Fruit fly (Drosophila melanogaster): ENCODE measurements around the gene nsl1.
A peak's percentile ranks its signal among the peaks of the same experiment; 100 is the strongest.

nsl1 gene

DNA sequence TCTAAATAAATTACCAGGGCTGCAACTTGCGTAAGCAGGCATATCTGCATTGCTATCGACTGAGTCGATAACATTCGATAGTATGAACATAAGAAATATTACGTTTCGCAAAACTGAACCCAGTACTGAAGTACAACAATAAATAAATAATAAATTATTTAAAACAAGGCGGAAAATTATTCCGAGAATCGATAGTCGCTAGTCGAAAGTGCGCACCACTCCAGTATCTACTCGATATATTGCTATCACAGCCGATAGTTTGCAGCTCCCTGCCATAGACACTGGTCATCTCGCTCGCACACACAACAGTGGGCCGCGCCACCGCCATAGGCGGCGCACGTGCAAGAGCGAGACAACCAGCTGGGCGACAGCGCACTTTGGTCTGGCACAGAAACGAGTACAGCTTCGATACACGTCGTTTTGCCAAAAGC lies at the start of gene nsl1 (continued):
- TF ChIP-seq CG12744 (GFP tag; optimal IDR thresholded peaks at IDR 0.05): no peak
- TF ChIP-seq CG7556 (GFP tag; optimal IDR thresholded peaks at IDR 0.05): no peak
- no peak for TF ChIP-seq Atf-2 (GFP tag; optimal IDR thresholded peaks at IDR 0.05)
- peak; percentile 41; the same call in 1 of the 2 replicates for TF ChIP-seq CG32772 (GFP tag; IDR thresholded peaks at IDR 0.05)
- TF ChIP-seq CG12659 (GFP tag; optimal IDR thresholded peaks at IDR 0.05): peak; percentile 87
- TF ChIP-seq row (GFP tag; IDR thresholded peaks at IDR 0.05): peak; percentile 71
- TF ChIP-seq emc (GFP tag; optimal IDR thresholded peaks at IDR 0.05): no peak
- TF ChIP-seq CG9727 (GFP tag; optimal IDR thresholded peaks at IDR 0.05): peak; percentile 59
- TF ChIP-seq ro (GFP tag; IDR thresholded peaks at IDR 0.05): no peak
- TF ChIP-seq Med (GFP tag): peak; percentile 90
- TF ChIP-seq maf-S (GFP tag; optimal IDR thresholded peaks at IDR 0.05): no peak
- TF ChIP-seq chn (GFP tag; optimal IDR thresholded peaks at IDR 0.05): peak; percentile 77
- TF ChIP-seq pum (GFP tag; optimal IDR thresholded peaks at IDR 0.05): no peak
- no peak for TF ChIP-seq sr (GFP tag; IDR thresholded peaks at IDR 0.05)
- TF ChIP-seq CG18262 (tag; optimal IDR thresholded peaks at IDR 0.05): peak; percentile 37
- peak; percentile 23 for TF ChIP-seq CG18764 (GFP tag; optimal IDR thresholded peaks at IDR 0.05)
- TF ChIP-seq eyg (GFP tag; optimal IDR thresholded peaks at IDR 0.05): no peak
- TF ChIP-seq Dip2 (GFP tag; IDR thresholded peaks at IDR 0.05): no peak
- TF ChIP-seq nom (GFP tag; optimal IDR thresholded peaks at IDR 0.05): peak; percentile 88
- TF ChIP-seq lola (GFP tag; optimal IDR thresholded peaks at IDR 0.05): peak in 1 of 3 experiments; percentile 25
- TF ChIP-seq CG7271 (tag; optimal IDR thresholded peaks at IDR 0.05): peak; percentile 8
- peak; percentile 98 for TF ChIP-seq CG17186 (GFP tag; optimal IDR thresholded peaks at IDR 0.05)
- no peak for TF ChIP-seq exex (tag; optimal IDR thresholded peaks at IDR 0.05)
- peak; percentile 61 for TF ChIP-seq sug (tag; optimal IDR thresholded peaks at IDR 0.05)
- TF ChIP-seq CG15514 (GFP tag; optimal IDR thresholded peaks at IDR 0.05): peak; percentile 71
- no peak for TF ChIP-seq psq (GFP tag; optimal IDR thresholded peaks at IDR 0.05)
- TF ChIP-seq CG17829 (tag; optimal IDR thresholded peaks at IDR 0.05): peak; percentile 76
- TF ChIP-seq ac (GFP tag; optimal IDR thresholded peaks at IDR 0.05): no peak
- peak; percentile 69; the same call in 1 of the 2 replicates for TF ChIP-seq vvl (GFP tag; IDR thresholded peaks at IDR 0.05)
- TF ChIP-seq CG2712 (tag; optimal IDR thresholded peaks at IDR 0.05): peak; percentile 74
- TF ChIP-seq D19B (GFP tag; optimal IDR thresholded peaks at IDR 0.05): no peak
- TF ChIP-seq CG18599 (GFP tag; optimal IDR thresholded peaks at IDR 0.05): no peak
- no peak for TF ChIP-seq TFAM (GFP tag; optimal IDR thresholded peaks at IDR 0.05)
- peak; percentile 97 for TF ChIP-seq amos (GFP tag; IDR thresholded peaks at IDR 0.05; ENCODE audit: partially characterized antibody)
- no peak for TF ChIP-seq CG31224 (GFP tag; IDR thresholded peaks at IDR 0.05)
- no peak for TF ChIP-seq usp (GFP tag; optimal IDR thresholded peaks at IDR 0.05)
- peak; percentile 28 for TF ChIP-seq nerfin-1 (tag; optimal IDR thresholded peaks at IDR 0.05)
- peak; percentile 12 for TF ChIP-seq Fer2 (tag; optimal IDR thresholded peaks at IDR 0.05)
- no peak for TF ChIP-seq dmrt99B (tag; optimal IDR thresholded peaks at IDR 0.05)
- TF ChIP-seq al (GFP tag; IDR thresholded peaks at IDR 0.05): 0 out of 2 replicates have a peak, but pooled peaks have one; percentile 29
- no peak for TF ChIP-seq CG4854 (GFP tag; optimal IDR thresholded peaks at IDR 0.05)
- TF ChIP-seq lbe (GFP tag; optimal IDR thresholded peaks at IDR 0.05): peak; percentile 79
- no peak for TF ChIP-seq Kr (GFP tag; optimal IDR thresholded peaks at IDR 0.05)
- TF ChIP-seq CG31388 (GFP tag; optimal IDR thresholded peaks at IDR 0.05): no peak
- peak; percentile 54 for TF ChIP-seq HmgD (GFP tag; optimal IDR thresholded peaks at IDR 0.05)
- TF ChIP-seq CG30020 (tag; optimal IDR thresholded peaks at IDR 0.05): peak; percentile 69
- no peak for TF ChIP-seq Ada2b (GFP tag; IDR thresholded peaks at IDR 0.05)
- TF ChIP-seq CG8478 (optimal IDR thresholded peaks at IDR 0.05): peak; percentile 89
- TF ChIP-seq sisA (GFP tag; IDR thresholded peaks at IDR 0.05): peak; percentile 44; the same call in 1 of the 2 replicates
- TF ChIP-seq CG33557 (GFP tag; optimal IDR thresholded peaks at IDR 0.05): peak; percentile 42
- peak; percentile 54 for TF ChIP-seq CG12391 (tag; optimal IDR thresholded peaks at IDR 0.05)
